Worm (Caenorhabditis elegans): ENCODE measurements around the gene srw-4.

ce11 chrV:2913948-2914347 lies 25.4 kb upstream of the srw-4 start, which contains the start of gene srh-146:
- TF ChIP-seq lin-11 (tag; optimal IDR thresholded peaks at IDR 0.05) (no peak), ztf-1 (GFP tag; conservative IDR thresholded peaks at IDR 0.05) (no peak), ama-1 (optimal IDR thresholded peaks at IDR 0.05) (no peak), nhr-237 (tag; optimal IDR thresholded peaks at IDR 0.05) (no peak), skn-1 (tag; optimal IDR thresholded peaks at IDR 0.05) (no peak), nhr-11 (tag; optimal IDR thresholded peaks at IDR 0.05) (no peak), unc-39 (tag; optimal IDR thresholded peaks at IDR 0.05) (no peak), ceh-16 (tag; optimal IDR thresholded peaks at IDR 0.05) (no peak)
